Worm (Caenorhabditis elegans) whole organism, mixed stage, embryonic: ENCODE results near the gene vps-2.

Experiments used
- blmp-1 ChIP-seq: fragments of 150-350 bp; optimal IDR thresholded peaks from 2 replicates; lab custom pipeline; 2014; ENCODE audit warnings: missing biosample characterization, missing genetic modification characterization
- lsy-2 ChIP-seq: fragments of 150-350 bp; optimal IDR thresholded peaks from 2 replicates; lab custom pipeline; 2014; ENCODE audit warnings: missing biosample characterization, missing genetic modification characterization
- nhr-12 ChIP-seq: fragments of 150-350 bp; optimal IDR thresholded peaks from 2 replicates; lab custom pipeline; 2014; ENCODE audit warnings: missing biosample characterization, missing genetic modification characterization
- pha-4 ChIP-seq: fragments of 150-350 bp; optimal IDR thresholded peaks from 2 replicates; lab custom pipeline; 2018; ENCODE audit warnings: missing biosample characterization, missing genetic modification reagents, missing genetic modification characterization
- sptf-1 ChIP-seq: sonication (generic microtip); optimal IDR thresholded peaks from 2 replicates; lab custom pipeline; 2017; ENCODE audit warnings: mild to moderate bottlenecking, missing genetic modification characterization, moderate library complexity, missing compliant biosample characterization
- ztf-11 ChIP-seq: fragments of 150-350 bp; optimal IDR thresholded peaks from 2 replicates; lab custom pipeline; 2014; ENCODE audit warnings: missing biosample characterization, missing genetic modification characterization

- TF ChIP-seq nhr-12 (no peak), pha-4 (no peak), ztf-11 (no peak), sptf-1 (tag; lab: Kevin White, UChicago) (no peak), blmp-1 (no peak), lsy-2 (tag; lab: Kevin White, UChicago) (no peak)
These were observed 1.9 kb upstream of the vps-2 start for ce11 chrII:12769947-12770346.
